Fruit fly (Drosophila melanogaster) whole organism, prepupa: ENCODE measurements around the gene CG15482.

Source experiments
- Blimp-1 ChIP-seq: fragments of 200-800 bp; sonication (Bioruptor generic); optimal IDR thresholded peaks from 3 replicates; lab custom pipeline; 2017; ENCODE audit warnings: missing biosample characterization, missing genetic modification characterization, mild to moderate bottlenecking, moderate library complexity, missing genetic modification reagents
- CG10669 ChIP-seq: fragments of 200-800 bp; sonication (Bioruptor generic); optimal IDR thresholded peaks from 3 replicates; lab custom pipeline; 2018; ENCODE audit warnings: missing biosample characterization, mild to moderate bottlenecking, missing genetic modification characterization, moderate library complexity
- CG11762 ChIP-seq: fragments of 200-800 bp; sonication (Bioruptor generic); optimal IDR thresholded peaks from 3 replicates; lab custom pipeline; 2016; ENCODE audit warnings: missing biosample characterization, missing genetic modification characterization; ENCODE audit not compliant: insufficient read depth
- CG6163 ChIP-seq: fragments of 200-800 bp; sonication (Bioruptor generic); IDR thresholded peaks from 3 replicates; pipeline ENCODE4 v1.3.6; 2022; ENCODE audit warnings: missing biosample characterization, missing genetic modification characterization
- CG6854 ChIP-seq: fragments of 200-800 bp; sonication (Bioruptor generic); optimal IDR thresholded peaks from 2 replicates; lab custom pipeline; 2017; ENCODE audit warnings: missing biosample characterization, mild to moderate bottlenecking, missing genetic modification characterization
- CG8119 ChIP-seq: fragments of 200-800 bp; sonication (Bioruptor generic); IDR thresholded peaks from 3 replicates; pipeline ENCODE4 v1.3.6; 2022; ENCODE audit warnings: missing biosample characterization, missing genetic modification characterization
- Eip75B ChIP-seq: fragments of 200-800 bp; sonication (Bioruptor generic); optimal IDR thresholded peaks from 3 replicates; lab custom pipeline; 2016; ENCODE audit warnings: missing biosample characterization, missing genetic modification characterization
- Hr39 ChIP-seq: fragments of 200-800 bp; sonication (Bioruptor generic); optimal IDR thresholded peaks from 2 replicates; lab custom pipeline; 2016; ENCODE audit warnings: missing biosample characterization, missing genetic modification characterization
- Sox102F ChIP-seq: fragments of 200-800 bp; sonication (Bioruptor generic); optimal IDR thresholded peaks from 2 replicates; lab custom pipeline; 2016; ENCODE audit warnings: missing biosample characterization, mild to moderate bottlenecking, missing genetic modification characterization
- achi ChIP-seq: fragments of 200-800 bp; sonication (Bioruptor generic); optimal IDR thresholded peaks from 3 replicates; lab custom pipeline; 2016; ENCODE audit warnings: missing biosample characterization, missing genetic modification characterization
- cyc ChIP-seq: fragments of 200-800 bp; sonication (Bioruptor generic); optimal IDR thresholded peaks from 3 replicates; lab custom pipeline; 2016; ENCODE audit warnings: missing biosample characterization, missing genetic modification characterization
- eg ChIP-seq: fragments of 200-800 bp; sonication (Bioruptor generic); IDR thresholded peaks from 3 replicates; pipeline ENCODE4 v1.3.6; 2022; ENCODE audit warnings: missing biosample characterization, missing genetic modification characterization
- fd59A ChIP-seq: fragments of 200-800 bp; sonication (Bioruptor generic); optimal IDR thresholded peaks from 2 replicates; lab custom pipeline; 2017; ENCODE audit warnings: missing biosample characterization, mild to moderate bottlenecking, missing genetic modification characterization, missing genetic modification reagents
- fkh ChIP-seq: fragments of 200-800 bp; sonication (Bioruptor generic); optimal IDR thresholded peaks from 3 replicates; lab custom pipeline; 2017; ENCODE audit warnings: missing biosample characterization, mild to moderate bottlenecking, missing genetic modification characterization, moderate library complexity

DNA sequence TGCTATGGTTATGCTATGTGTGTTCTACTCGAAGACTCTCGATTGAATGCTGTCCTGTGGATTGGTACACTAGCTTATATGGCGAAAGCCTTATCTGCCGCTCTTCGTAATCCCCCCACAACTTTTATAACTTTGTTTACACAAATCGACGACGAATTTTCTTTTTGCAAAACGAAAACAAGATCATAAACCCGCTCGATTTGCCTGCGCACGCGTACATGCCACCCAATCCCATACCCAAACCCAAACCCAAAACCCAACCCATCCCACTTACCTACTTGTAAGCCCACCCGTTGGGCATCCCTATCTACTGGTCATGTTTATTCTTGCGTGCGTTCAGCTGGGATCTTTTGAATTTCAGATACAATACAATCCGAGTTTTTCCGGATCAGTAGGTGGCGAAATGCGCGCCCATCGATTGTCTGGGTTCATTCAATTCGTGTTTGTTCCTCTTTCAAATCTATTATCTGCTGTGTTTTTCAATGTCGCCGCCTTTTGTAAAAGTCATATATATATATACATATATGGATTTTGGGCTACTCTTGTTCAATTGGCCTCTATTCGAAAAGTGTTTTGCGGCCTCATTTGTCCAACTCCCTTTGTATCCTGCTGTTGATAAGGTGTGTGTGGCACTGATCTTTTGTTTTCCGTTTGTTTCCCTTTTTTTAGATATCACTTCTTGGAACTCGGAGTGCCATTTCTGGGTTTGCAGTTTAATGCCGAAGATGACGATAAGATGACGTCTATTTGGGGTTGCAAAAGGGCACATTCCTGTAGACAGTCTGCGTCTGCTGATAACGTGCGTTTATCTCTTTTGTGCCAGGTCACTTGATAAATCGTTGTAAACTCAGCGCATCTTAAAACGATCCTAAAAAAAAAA, 23.2 kb upstream of the CG15482 start, which contains the start of gene Mabi:
- no peak for TF ChIP-seq Blimp-1 (GFP tag; lab: Kevin White, UChicago)
- TF ChIP-seq cyc (GFP tag; lab: Kevin White, UChicago), result no peak
- TF ChIP-seq fkh (GFP tag; lab: Kevin White, UChicago), result no peak
- no peak for TF ChIP-seq fd59A (GFP tag; lab: Kevin White, UChicago)
- no peak for TF ChIP-seq achi (GFP tag; lab: Kevin White, UChicago)
- TF ChIP-seq Sox102F (GFP tag; lab: Kevin White, UChicago), result no peak
- no peak for TF ChIP-seq CG6163 (GFP tag; lab: Robert Waterston, UW)
- no peak for TF ChIP-seq eg (GFP tag; lab: Robert Waterston, UW)
- no peak for TF ChIP-seq CG11762 (GFP tag; lab: Kevin White, UChicago)
- TF ChIP-seq CG10669 (GFP tag; lab: Kevin White, UChicago), result no peak
- TF ChIP-seq CG6854 (GFP tag; lab: Kevin White, UChicago), result no peak
- TF ChIP-seq Hr39 (GFP tag; lab: Kevin White, UChicago), result no peak
- TF ChIP-seq CG8119, result no peak
- no peak for TF ChIP-seq Eip75B (GFP tag; lab: Kevin White, UChicago)
